Fruit fly (Drosophila melanogaster) whole organism, embryonic: ENCODE measurements around the gene CG16984.

ENCODE experiments used
- Abd-B ChIP-seq: fragments of 200-800 bp; sonication (Bioruptor generic); optimal IDR thresholded peaks from 2 replicates; lab custom pipeline; 2018; ENCODE audit warnings: missing biosample characterization, mild to moderate bottlenecking, missing genetic modification characterization, moderate library complexity
- B-H1 ChIP-seq: fragments of 200-800 bp; sonication (Bioruptor generic); IDR thresholded peaks from 3 replicates; pipeline ENCODE4 v1.3.6; 2022; ENCODE audit warnings: missing biosample characterization, missing genetic modification characterization
- Bgb ChIP-seq: fragments of 200-800 bp; sonication (Bioruptor generic); IDR thresholded peaks from 2 replicates; pipeline ENCODE4 v1.3.6; 2022; ENCODE audit warnings: missing biosample characterization, missing genetic modification characterization; ENCODE audit not compliant: partially characterized antibody
- Bteb2 ChIP-seq: fragments of 200-800 bp; sonication (Bioruptor generic); optimal IDR thresholded peaks from 2 replicates; lab custom pipeline; 2016; ENCODE audit warnings: missing biosample characterization, missing genetic modification characterization
- CG10565 ChIP-seq: fragments of 200-800 bp; sonication (Bioruptor generic); optimal IDR thresholded peaks from 3 replicates; lab custom pipeline; 2016; ENCODE audit warnings: missing biosample characterization, mild to moderate bottlenecking, missing genetic modification characterization
- CG10979 ChIP-seq: fragments of 200-800 bp; sonication (Bioruptor generic); optimal IDR thresholded peaks from 2 replicates; lab custom pipeline; 2018; ENCODE audit warnings: missing biosample characterization, mild to moderate bottlenecking, missing genetic modification characterization, moderate library complexity
- CG11560 ChIP-seq: fragments of 200-800 bp; sonication (Bioruptor generic); IDR thresholded peaks from 3 replicates; pipeline ENCODE4 v1.3.6; 2022; ENCODE audit warnings: missing biosample characterization, missing genetic modification characterization
- CG12219 ChIP-seq: fragments of 200-800 bp; sonication (Bioruptor generic); optimal IDR thresholded peaks from 3 replicates; lab custom pipeline; 2018; ENCODE audit warnings: missing biosample characterization, mild to moderate bottlenecking, missing genetic modification characterization
- CG13424 ChIP-seq: fragments of 200-800 bp; sonication (Bioruptor generic); optimal IDR thresholded peaks from 2 replicates; lab custom pipeline; 2019; ENCODE audit warnings: missing biosample characterization, mild to moderate bottlenecking, missing genetic modification characterization, moderate library complexity
- CG15269 ChIP-seq: fragments of 200-800 bp; sonication (Bioruptor generic); optimal IDR thresholded peaks from 2 replicates; lab custom pipeline; 2018; ENCODE audit warnings: missing biosample characterization, mild to moderate bottlenecking, missing genetic modification characterization, moderate library complexity
- CG15696 ChIP-seq: fragments of 200-800 bp; sonication (Bioruptor generic); optimal IDR thresholded peaks from 2 replicates; lab custom pipeline; 2019; ENCODE audit warnings: missing biosample characterization, mild to moderate bottlenecking, missing genetic modification characterization, moderate library complexity
- CG4854 ChIP-seq: fragments of 200-800 bp; sonication (Bioruptor generic); optimal IDR thresholded peaks from 2 replicates; lab custom pipeline; 2016; ENCODE audit warnings: missing biosample characterization, missing genetic modification characterization, inconsistent platforms
- CG6683 ChIP-seq: fragments of 200-800 bp; sonication (Bioruptor generic); optimal IDR thresholded peaks from 2 replicates; lab custom pipeline; 2017; ENCODE audit warnings: missing biosample characterization, mild to moderate bottlenecking, missing genetic modification characterization, missing genetic modification reagents
- CG6854 ChIP-seq: fragments of 200-800 bp; sonication (Bioruptor generic); optimal IDR thresholded peaks from 3 replicates; lab custom pipeline; 2017; ENCODE audit warnings: missing biosample characterization, mild to moderate bottlenecking, missing genetic modification characterization
- CG8089 ChIP-seq: fragments of 200-800 bp; sonication (Bioruptor generic); optimal IDR thresholded peaks from 3 replicates; lab custom pipeline; 2016; ENCODE audit warnings: missing biosample characterization, missing genetic modification characterization
- CG9727 ChIP-seq: fragments of 200-800 bp; sonication (Bioruptor generic); optimal IDR thresholded peaks from 3 replicates; lab custom pipeline; 2017; ENCODE audit warnings: missing biosample characterization, mild to moderate bottlenecking, missing genetic modification characterization
- CG9817 ChIP-seq: fragments of 200-800 bp; sonication (Bioruptor generic); optimal IDR thresholded peaks from 2 replicates; lab custom pipeline; 2018; ENCODE audit warnings: missing biosample characterization, mild to moderate bottlenecking, missing genetic modification characterization, moderate library complexity
- Camta ChIP-seq: fragments of 200-800 bp; sonication (Bioruptor generic); optimal IDR thresholded peaks from 2 replicates; lab custom pipeline; 2016; ENCODE audit warnings: missing biosample characterization, missing genetic modification characterization
- Dip2 ChIP-seq: fragments of 200-800 bp; sonication (Bioruptor generic); IDR thresholded peaks from 2 replicates; pipeline ENCODE4 v1.3.6; 2022; ENCODE audit warnings: missing biosample characterization, missing genetic modification characterization
- Eip74EF ChIP-seq, 2 experiments: fragments of 200-800 bp in 1 of 2; fragments of >200 bp in 1 of 2; sonication (Bioruptor generic) in 1 of 2; optimal IDR thresholded peaks; 2 replicates each; lab custom pipeline; 2017 to 2019; ENCODE audit warnings: missing biosample characterization in 2 of 2, missing genetic modification characterization in 2 of 2, mild to moderate bottlenecking in 1 of 2, moderate library complexity in 1 of 2
- Gsc ChIP-seq: fragments of 200-800 bp; sonication (Bioruptor generic); IDR thresholded peaks from 2 replicates; pipeline ENCODE4 v1.3.6; 2022; ENCODE audit warnings: missing biosample characterization, missing genetic modification characterization
- H15 ChIP-seq: fragments of 200-800 bp; sonication (Bioruptor generic); IDR thresholded peaks from 3 replicates; pipeline ENCODE4 v1.3.6; 2022; ENCODE audit warnings: missing biosample characterization, missing genetic modification characterization
- Lhr ChIP-seq: fragments of 200-800 bp; sonication (Bioruptor generic); optimal IDR thresholded peaks from 3 replicates; lab custom pipeline; 2017; ENCODE audit warnings: mild to moderate bottlenecking, missing biosample characterization, missing genetic modification reagents, missing genetic modification characterization
- Mad ChIP-seq: fragments of 200-800 bp; sonication (Bioruptor generic); optimal IDR thresholded peaks from 2 replicates; lab custom pipeline; 2016; ENCODE audit warnings: missing biosample characterization, missing genetic modification characterization
- NC2α ChIP-seq: fragments of 200-800 bp; sonication (Bioruptor generic); optimal IDR thresholded peaks from 2 replicates; lab custom pipeline; 2016; ENCODE audit warnings: missing biosample characterization, missing genetic modification characterization
- Poxn ChIP-seq: fragments of 200-800 bp; sonication (Bioruptor generic); IDR thresholded peaks from 2 replicates; pipeline ENCODE4 v1.3.6; 2022; ENCODE audit warnings: missing biosample characterization, missing genetic modification characterization
- Side ChIP-seq: fragments of 200-800 bp; sonication (Bioruptor generic); optimal IDR thresholded peaks from 2 replicates; lab custom pipeline; 2016; ENCODE audit warnings: missing biosample characterization, missing genetic modification characterization
- Sry-β ChIP-seq: fragments of 200-800 bp; sonication (Bioruptor generic); optimal IDR thresholded peaks from 2 replicates; lab custom pipeline; 2018; ENCODE audit warnings: missing biosample characterization, mild to moderate bottlenecking, missing genetic modification characterization, moderate library complexity
- Sry-δ ChIP-seq: fragments of 200-800 bp; sonication (Bioruptor generic); optimal IDR thresholded peaks from 2 replicates; lab custom pipeline; 2016; ENCODE audit warnings: missing biosample characterization, missing genetic modification characterization
- YL-1 ChIP-seq: fragments of 200-800 bp; sonication (Bioruptor generic); optimal IDR thresholded peaks from 3 replicates; lab custom pipeline; 2017; ENCODE audit warnings: missing biosample characterization, mild to moderate bottlenecking, missing genetic modification characterization
- abd-A ChIP-seq: fragments of 200-800 bp; sonication (Bioruptor generic); optimal IDR thresholded peaks from 3 replicates; lab custom pipeline; 2019; ENCODE audit warnings: missing biosample characterization, mild to moderate bottlenecking, missing genetic modification characterization, moderate library complexity
- az2 ChIP-seq: fragments of 200-800 bp; sonication (Bioruptor generic); optimal IDR thresholded peaks from 3 replicates; lab custom pipeline; 2016; ENCODE audit warnings: missing biosample characterization, missing genetic modification characterization
- bbx ChIP-seq: fragments of 200-800 bp; sonication (Bioruptor generic); IDR thresholded peaks from 2 replicates; pipeline ENCODE4 v1.3.6; 2022; ENCODE audit warnings: missing biosample characterization, missing genetic modification characterization; ENCODE audit not compliant: partially characterized antibody
- crp ChIP-seq, 2 experiments: fragments of 200-800 bp; sonication (Bioruptor generic); optimal IDR thresholded peaks; 2 replicates in 1 of 2; 3 replicates in 1 of 2; lab custom pipeline; 2017; ENCODE audit warnings: missing biosample characterization in 2 of 2, missing genetic modification characterization in 2 of 2, mild to moderate bottlenecking in 1 of 2, moderate library complexity in 1 of 2
- fru ChIP-seq: fragments of >200 bp; optimal IDR thresholded peaks from 2 replicates; lab custom pipeline; 2017
- gro ChIP-seq: fragments of 200-800 bp; sonication (Bioruptor generic); optimal IDR thresholded peaks from 2 replicates; lab custom pipeline; 2016; ENCODE audit warnings: missing biosample characterization, missing genetic modification characterization
- lmd ChIP-seq: fragments of 200-800 bp; sonication (Bioruptor generic); IDR thresholded peaks from 2 replicates; pipeline ENCODE4 v1.3.6; 2022; ENCODE audit warnings: missing biosample characterization, missing genetic modification characterization
- mam ChIP-seq: fragments of 200-800 bp; sonication (Bioruptor generic); optimal IDR thresholded peaks from 3 replicates; lab custom pipeline; 2016; ENCODE audit warnings: missing biosample characterization, missing genetic modification characterization
- oc ChIP-seq: fragments of 200-800 bp; sonication (Bioruptor generic); optimal IDR thresholded peaks from 2 replicates; lab custom pipeline; 2018; ENCODE audit warnings: missing biosample characterization, mild to moderate bottlenecking, missing genetic modification characterization, moderate library complexity
- p53 ChIP-seq: fragments of 200-800 bp; sonication (Bioruptor generic); optimal IDR thresholded peaks from 2 replicates; lab custom pipeline; 2016; ENCODE audit warnings: missing biosample characterization, missing genetic modification characterization
- prd ChIP-seq, 3 experiments: fragments of >200 bp in 2 of 3; fragments of 200-800 bp in 1 of 3; sonication (Bioruptor generic) in 1 of 3; optimal IDR thresholded peaks in 2 of 3; IDR thresholded peaks in 1 of 3; 2 replicates in 2 of 3; 3 replicates in 1 of 3; pipeline versions ENCODE4 v1.3.6 to Lab custom; 2017 to 2022; ENCODE audit warnings: missing biosample characterization in 1 of 3, missing genetic modification characterization in 1 of 3
- sim ChIP-seq: fragments of 200-800 bp; sonication (Bioruptor generic); IDR thresholded peaks from 2 replicates; pipeline ENCODE4 v1.3.6; 2022; ENCODE audit warnings: missing biosample characterization, missing genetic modification characterization
- slou ChIP-seq: fragments of 200-800 bp; sonication (Bioruptor generic); optimal IDR thresholded peaks from 3 replicates; lab custom pipeline; 2016; ENCODE audit warnings: missing biosample characterization, missing genetic modification characterization
- sug ChIP-seq: fragments of 200-800 bp; optimal IDR thresholded peaks from 2 replicates; lab custom pipeline; 2019; ENCODE audit warnings: missing biosample characterization, mild to moderate bottlenecking, missing genetic modification characterization, moderate library complexity
- tap ChIP-seq: fragments of 200-800 bp; optimal IDR thresholded peaks from 3 replicates; lab custom pipeline; 2019; ENCODE audit warnings: missing biosample characterization, mild to moderate bottlenecking, missing genetic modification characterization, moderate library complexity
- tup ChIP-seq: fragments of 200-800 bp; sonication (Bioruptor generic); optimal IDR thresholded peaks from 2 replicates; lab custom pipeline; 2016; ENCODE audit warnings: missing biosample characterization, mild to moderate bottlenecking, missing genetic modification characterization, moderate library complexity
- wdn ChIP-seq: fragments of 200-800 bp; sonication (Bioruptor generic); IDR thresholded peaks from 2 replicates; pipeline ENCODE4 v1.3.6; 2022; ENCODE audit warnings: missing biosample characterization, missing genetic modification characterization
- zen ChIP-seq: fragments of 200-800 bp; sonication (Bioruptor generic); optimal IDR thresholded peaks from 3 replicates; lab custom pipeline; 2018; ENCODE audit warnings: missing biosample characterization, mild to moderate bottlenecking, missing genetic modification characterization, moderate library complexity

The CG16984 gene

DNA sequence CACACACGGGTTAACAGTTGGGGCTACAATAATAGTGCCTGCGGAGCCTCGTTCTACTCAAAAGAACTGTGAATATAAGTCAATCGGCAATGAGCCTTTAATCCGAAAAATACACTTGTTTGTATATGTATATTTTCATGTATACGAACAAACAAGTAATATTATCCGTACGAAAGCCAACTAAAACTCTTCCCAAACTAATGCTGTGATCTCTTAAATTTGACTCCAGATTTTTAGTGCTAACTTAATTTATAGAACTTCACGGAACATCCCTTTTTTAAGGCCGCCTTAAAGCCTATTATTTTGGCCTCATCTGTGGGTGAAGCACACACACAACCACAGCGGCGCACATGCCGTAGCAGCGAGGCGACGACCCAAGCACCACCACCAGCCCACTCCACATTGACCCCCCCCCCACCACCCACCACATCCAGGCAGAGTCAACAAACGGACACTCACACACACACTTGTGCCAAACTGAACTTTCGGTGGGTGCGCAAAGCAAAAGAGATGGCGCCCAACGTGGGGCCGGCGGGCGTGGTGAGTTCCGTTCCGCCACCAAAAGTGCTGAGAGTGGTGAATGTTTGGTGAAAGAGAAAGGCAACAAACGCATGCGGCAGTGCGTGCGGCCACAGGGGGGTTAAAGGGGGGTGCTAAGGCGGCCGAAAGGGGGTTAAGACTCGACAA, 11.3 kb upstream of the CG16984 start:
- peak; percentile 62 for TF ChIP-seq tup (GFP tag; lab: Kevin White, UChicago)
- TF ChIP-seq CG12219 (GFP tag; lab: Kevin White, UChicago), result peak; percentile 82
- TF ChIP-seq Abd-B (GFP tag; lab: Kevin White, UChicago), result peak; percentile 72
- peak; percentile 77 for TF ChIP-seq abd-A (tag; lab: Kevin White, UChicago)
- TF ChIP-seq slou, result no peak
- peak; percentile 37 for TF ChIP-seq YL-1 (GFP tag; lab: Kevin White, UChicago)
- peak; percentile 44 for TF ChIP-seq NC2α (GFP tag; lab: Kevin White, UChicago)
- no peak for TF ChIP-seq fru (lab: Kevin White, UChicago)
- peak; percentile 86 for TF ChIP-seq CG10979 (tag; lab: Kevin White, UChicago)
- 0 out of 2 replicates have a peak, but pooled peaks have one; percentile 13 for TF ChIP-seq Dip2
- TF ChIP-seq CG6683, result peak; percentile 78
- TF ChIP-seq Side (GFP tag; lab: Kevin White, UChicago), result peak; percentile 50
- TF ChIP-seq CG8089 (GFP tag; lab: Kevin White, UChicago), result peak; percentile 59
- TF ChIP-seq sug, result peak; percentile 62
- no peak for TF ChIP-seq p53 (GFP tag; lab: Kevin White, UChicago)
- peak in 1 of 2 experiments; percentile 31 for TF ChIP-seq crp (GFP tag; optimal IDR thresholded peaks at IDR 0.05; lab: Kevin White, UChicago)
- TF ChIP-seq mam (GFP tag; lab: Kevin White, UChicago), result peak; percentile 70
- TF ChIP-seq Bteb2 (GFP tag; lab: Kevin White, UChicago), result peak; percentile 63
- TF ChIP-seq prd (optimal IDR thresholded peaks at IDR 0.05; lab: Kevin White, UChicago), result no peak
- TF ChIP-seq prd (GFP tag; IDR thresholded peaks at IDR 0.05; lab: Robert Waterston, UW), result peak; percentile 78
- peak; percentile 46 for TF ChIP-seq CG4854
- TF ChIP-seq Mad, result peak; percentile 58
- TF ChIP-seq B-H1, result peak; percentile 40; the same call in 1 of the 3 replicates
- TF ChIP-seq oc (tag; lab: Kevin White, UChicago), result peak; percentile 46
- TF ChIP-seq Poxn, result no peak
- peak; percentile 41; the same call in 1 of the 3 replicates for TF ChIP-seq CG11560 (tag; lab: Robert Waterston, UW)
- TF ChIP-seq az2 (GFP tag; lab: Kevin White, UChicago), result peak; percentile 82
- peak; percentile 71 for TF ChIP-seq tap (tag; lab: Kevin White, UChicago)
- TF ChIP-seq gro (GFP tag; lab: Kevin White, UChicago), result peak; percentile 84
- peak; percentile 33 for TF ChIP-seq CG15696
- TF ChIP-seq CG9727 (GFP tag; lab: Kevin White, UChicago), result peak; percentile 85
- peak in 1 of 2 experiments; percentile 84 for TF ChIP-seq Eip74EF (GFP tag; optimal IDR thresholded peaks at IDR 0.05; lab: Kevin White, UChicago)
- TF ChIP-seq bbx, result peak; percentile 36; the same call in 1 of the 2 replicates
- no peak for TF ChIP-seq CG10565
- peak; percentile 58; the same call in 1 of the 2 replicates for TF ChIP-seq Bgb
- TF ChIP-seq zen (tag; lab: Kevin White, UChicago), result peak; percentile 31
- peak; percentile 35 for TF ChIP-seq Sry-β (GFP tag; lab: Kevin White, UChicago)
- peak; percentile 0 for TF ChIP-seq Sry-δ
- peak; percentile 89 for TF ChIP-seq CG15269 (tag; lab: Kevin White, UChicago)
- TF ChIP-seq Camta (GFP tag; lab: Kevin White, UChicago), result peak; percentile 79
- TF ChIP-seq Gsc (GFP tag; lab: Robert Waterston, UW), result peak; percentile 55
- peak; percentile 46; the same call in 1 of the 3 replicates for TF ChIP-seq H15 (GFP tag; lab: Robert Waterston, UW)
- TF ChIP-seq Lhr (GFP tag; lab: Kevin White, UChicago), result peak; percentile 47
- TF ChIP-seq CG6854, result peak; percentile 50
- peak; percentile 89 for TF ChIP-seq CG13424 (tag; lab: Kevin White, UChicago)
- peak; percentile 13; the same call in 1 of the 2 replicates for TF ChIP-seq sim (GFP tag; lab: Robert Waterston, UW)
- TF ChIP-seq wdn, result 0 out of 2 replicates have a peak, but pooled peaks have one; percentile 22
- peak; percentile 70 for TF ChIP-seq CG9817 (tag; lab: Kevin White, UChicago)
- peak; percentile 82 for TF ChIP-seq lmd (GFP tag; lab: Robert Waterston, UW)
